Worm (Caenorhabditis elegans): Measurements from ENCODE around the gene ule-4.

The ule-4 gene

ce11 chrIV:13647558-13647957 is at the start of gene ule-4:
TSS of gene ule-4 (minus strand) at chrIV:13647658.
- TF ChIP-seq ztf-16 (tag; optimal IDR thresholded peaks at IDR 0.05) (no peak), sdc-2 (tag; optimal IDR thresholded peaks at IDR 0.05) (no peak), hlh-30 (tag; optimal IDR thresholded peaks at IDR 0.05; ENCODE audit: insufficient read depth) (no peak), F13H6.1 (tag; optimal IDR thresholded peaks at IDR 0.05) (no peak), ceh-9 (tag; optimal IDR thresholded peaks at IDR 0.05) (no peak), ceh-19 (GFP tag; optimal IDR thresholded peaks at IDR 0.05) (no peak), gmeb-2 (tag; optimal IDR thresholded peaks at IDR 0.05) (no peak), pat-9 (tag; optimal IDR thresholded peaks at IDR 0.05) (no peak)

- no peak for TF ChIP-seq unc-86 (tag; optimal IDR thresholded peaks at IDR 0.05)
- TF ChIP-seq T23F11.4 (GFP tag; optimal IDR thresholded peaks at IDR 0.05) = no peak
- no peak for TF ChIP-seq ama-1 (optimal IDR thresholded peaks at IDR 0.05)
- TF ChIP-seq ceh-9 (tag; optimal IDR thresholded peaks at IDR 0.05) = no peak
- TF ChIP-seq fkh-6 (tag; optimal IDR thresholded peaks at IDR 0.05) = no peak
- TF ChIP-seq ceh-22 (tag; optimal IDR thresholded peaks at IDR 0.05) = no peak
- no peak for TF ChIP-seq sdc-2 (tag; optimal IDR thresholded peaks at IDR 0.05)
- TF ChIP-seq pha-2 (tag; optimal IDR thresholded peaks at IDR 0.05) = no peak
- TF ChIP-seq ceh-6 (GFP tag; optimal IDR thresholded peaks at IDR 0.05) = no peak
- TF ChIP-seq che-1 (tag; optimal IDR thresholded peaks at IDR 0.05) = no peak
- no peak for TF ChIP-seq Y22D7AL.16 (tag; optimal IDR thresholded peaks at IDR 0.05)
- TF ChIP-seq pag-3 (tag; optimal IDR thresholded peaks at IDR 0.05; ENCODE audit: borderline replicate concordance) = no peak
- TF ChIP-seq tbx-2 (tag; optimal IDR thresholded peaks at IDR 0.05) = no peak
- TF ChIP-seq unc-3 (GFP tag; conservative IDR thresholded peaks at IDR 0.05) = no peak
- TF ChIP-seq unc-3 (tag; optimal IDR thresholded peaks at IDR 0.05) = no peak
- TF ChIP-seq hlh-13 (GFP tag; optimal IDR thresholded peaks at IDR 0.05) = no peak
- TF ChIP-seq ahr-1 (tag; optimal IDR thresholded peaks at IDR 0.05) = no peak
- TF ChIP-seq syd-9 (tag; optimal IDR thresholded peaks at IDR 0.05) = no peak
- TF ChIP-seq elt-2 (tag; optimal IDR thresholded peaks at IDR 0.05) = no peak
Observed at ce11 chrIV:13696900-13697299, 49.4 kb upstream of the ule-4 start.

ce11 chrIV:13695720-13696364 is 48.4 kb upstream of the ule-4 start:
- TF ChIP-seq eyg-1 (tag; optimal IDR thresholded peaks at IDR 0.05) = no peak
- no peak for TF ChIP-seq tbx-7 (tag; optimal IDR thresholded peaks at IDR 0.05)
- peak; percentile 100 for TF ChIP-seq unc-55 (GFP tag; optimal IDR thresholded peaks at IDR 0.05)
- TF ChIP-seq ceh-30 (tag; optimal IDR thresholded peaks at IDR 0.05) = no peak
- TF ChIP-seq nhr-232 (tag; optimal IDR thresholded peaks at IDR 0.05) = no peak
- no peak for TF ChIP-seq unc-3 (GFP tag; conservative IDR thresholded peaks at IDR 0.05)
- TF ChIP-seq unc-3 (tag; optimal IDR thresholded peaks at IDR 0.05) = peak; percentile 2
- no peak for TF ChIP-seq pha-2 (tag; optimal IDR thresholded peaks at IDR 0.05)
- no peak for TF ChIP-seq ceh-6 (GFP tag; optimal IDR thresholded peaks at IDR 0.05)
- no peak for TF ChIP-seq ceh-14 (tag; optimal IDR thresholded peaks at IDR 0.05)
- TF ChIP-seq ceh-48 (tag; optimal IDR thresholded peaks at IDR 0.05) = no peak
- peak; percentile 26 for TF ChIP-seq pat-9 (tag; optimal IDR thresholded peaks at IDR 0.05)
- TF ChIP-seq ama-1 (optimal IDR thresholded peaks at IDR 0.05) = no peak
- no peak for TF ChIP-seq ceh-19 (GFP tag; optimal IDR thresholded peaks at IDR 0.05)
- no peak for TF ChIP-seq fax-1 (tag; optimal IDR thresholded peaks at IDR 0.05)
- TF ChIP-seq ceh-18 (tag; optimal IDR thresholded peaks at IDR 0.05) = peak; percentile 61
- TF ChIP-seq rnt-1 (tag; optimal IDR thresholded peaks at IDR 0.05) = peak; percentile 79
- no peak for TF ChIP-seq dve-1 (tag; optimal IDR thresholded peaks at IDR 0.05)
- peak; percentile 28 for TF ChIP-seq tbx-2 (tag; optimal IDR thresholded peaks at IDR 0.05)
- no peak for TF ChIP-seq hlh-30 (tag; optimal IDR thresholded peaks at IDR 0.05; ENCODE audit: insufficient read depth)
- no peak for TF ChIP-seq ref-2 (tag; optimal IDR thresholded peaks at IDR 0.05)
- TF ChIP-seq C38D4.7 (GFP tag; optimal IDR thresholded peaks at IDR 0.05) = no peak
- TF ChIP-seq hlh-13 (GFP tag; optimal IDR thresholded peaks at IDR 0.05) = no peak
- TF ChIP-seq elt-2 (tag; optimal IDR thresholded peaks at IDR 0.05) = no peak
- TF ChIP-seq sdc-2 (tag; optimal IDR thresholded peaks at IDR 0.05) = no peak
- TF ChIP-seq sox-2 (GFP tag; IDR thresholded peaks at IDR 0.05) = no peak
- no peak for TF ChIP-seq pag-3 (tag; optimal IDR thresholded peaks at IDR 0.05; ENCODE audit: borderline replicate concordance)
- no peak for TF ChIP-seq elt-4 (tag; optimal IDR thresholded peaks at IDR 0.05)
- TF ChIP-seq hlh-8 (tag; optimal IDR thresholded peaks at IDR 0.05) = no peak

Measured in whole organism, late embryonic.